Fruit fly (Drosophila melanogaster) whole organism, embryonic: ENCODE measurements around the gene RtcB.

Experiments used
- B-H1 ChIP-seq: fragments of 200-800 bp; sonication (Bioruptor generic); IDR thresholded peaks from 3 replicates; pipeline ENCODE4 v1.3.6; 2022; ENCODE audit warnings: missing biosample characterization, missing genetic modification characterization
- Bteb2 ChIP-seq: fragments of 200-800 bp; sonication (Bioruptor generic); optimal IDR thresholded peaks from 2 replicates; lab custom pipeline; 2016; ENCODE audit warnings: missing biosample characterization, missing genetic modification characterization
- C15 ChIP-seq: fragments of 200-800 bp; sonication (Bioruptor generic); IDR thresholded peaks from 3 replicates; pipeline ENCODE4 v1.3.6; 2022; ENCODE audit warnings: missing biosample characterization, missing genetic modification characterization
- CG10147 ChIP-seq: fragments of 200-800 bp; sonication (Bioruptor generic); optimal IDR thresholded peaks from 2 replicates; lab custom pipeline; 2019; ENCODE audit warnings: missing biosample characterization, mild to moderate bottlenecking, missing genetic modification characterization, moderate library complexity
- CG11093 ChIP-seq: fragments of 200-800 bp; sonication (Bioruptor generic); IDR thresholded peaks from 3 replicates; pipeline ENCODE4 v1.3.6; 2022; ENCODE audit warnings: missing biosample characterization, missing genetic modification characterization
- CG11247 ChIP-seq: fragments of 200-800 bp; sonication (Bioruptor generic); IDR thresholded peaks from 2 replicates; pipeline ENCODE4 v1.3.6; 2022; ENCODE audit warnings: missing biosample characterization, missing genetic modification characterization
- CG12299 ChIP-seq: fragments of 200-800 bp; sonication (Bioruptor generic); optimal IDR thresholded peaks from 2 replicates; lab custom pipeline; 2018; ENCODE audit warnings: missing biosample characterization, mild to moderate bottlenecking, missing genetic modification characterization
- CG1233 ChIP-seq: fragments of 200-800 bp; sonication (Bioruptor generic); optimal IDR thresholded peaks from 4 replicates; lab custom pipeline; 2018; ENCODE audit warnings: missing biosample characterization, mild to moderate bottlenecking, missing genetic modification characterization
- CG13287 ChIP-seq: fragments of 200-800 bp; sonication (Bioruptor generic); IDR thresholded peaks from 2 replicates; pipeline ENCODE4 v1.3.6; 2022; ENCODE audit warnings: missing biosample characterization, missing genetic modification characterization; ENCODE audit not compliant: partially characterized antibody
- CG13424 ChIP-seq: fragments of 200-800 bp; sonication (Bioruptor generic); optimal IDR thresholded peaks from 2 replicates; lab custom pipeline; 2019; ENCODE audit warnings: missing biosample characterization, mild to moderate bottlenecking, missing genetic modification characterization, moderate library complexity
- CG13624 ChIP-seq: fragments of 200-800 bp; sonication (Bioruptor generic); optimal IDR thresholded peaks from 2 replicates; lab custom pipeline; 2016; ENCODE audit warnings: missing biosample characterization, missing genetic modification characterization
- CG15479 ChIP-seq: fragments of 200-800 bp; sonication (Bioruptor generic); optimal IDR thresholded peaks from 3 replicates; lab custom pipeline; 2019; ENCODE audit warnings: missing biosample characterization, mild to moderate bottlenecking, missing genetic modification characterization, moderate library complexity
- CG1792 ChIP-seq: fragments of 200-800 bp; sonication (Bioruptor generic); optimal IDR thresholded peaks from 2 replicates; lab custom pipeline; 2016; ENCODE audit warnings: missing biosample characterization, missing genetic modification characterization
- CG18262 ChIP-seq: fragments of 200-800 bp; optimal IDR thresholded peaks from 3 replicates; lab custom pipeline; 2019; ENCODE audit warnings: missing biosample characterization, mild to moderate bottlenecking, missing genetic modification characterization, moderate library complexity
- CG33213 ChIP-seq: fragments of 200-800 bp; sonication (Bioruptor generic); optimal IDR thresholded peaks from 3 replicates; lab custom pipeline; 2016; ENCODE audit warnings: missing biosample characterization, missing genetic modification characterization
- CG4282 ChIP-seq: fragments of 200-800 bp; sonication (Bioruptor generic); optimal IDR thresholded peaks from 2 replicates; lab custom pipeline; 2016; ENCODE audit warnings: missing biosample characterization, missing genetic modification characterization
- CG43689 ChIP-seq: fragments of 200-800 bp; sonication (Bioruptor generic); IDR thresholded peaks from 2 replicates; pipeline ENCODE4 v1.3.6; 2022; ENCODE audit warnings: missing biosample characterization, missing genetic modification characterization
- CG6689 ChIP-seq: fragments of 200-800 bp; sonication (Bioruptor generic); IDR thresholded peaks from 2 replicates; pipeline ENCODE4 v1.3.6; 2022; ENCODE audit warnings: missing biosample characterization, missing genetic modification characterization
- CG8089 ChIP-seq: fragments of 200-800 bp; sonication (Bioruptor generic); optimal IDR thresholded peaks from 3 replicates; lab custom pipeline; 2016; ENCODE audit warnings: missing biosample characterization, missing genetic modification characterization
- CG8290 ChIP-seq, 3 experiments: fragments of 200-800 bp; sonication (Bioruptor generic); optimal IDR thresholded peaks; 2 replicates each; lab custom pipeline; 2016 to 2019; ENCODE audit warnings: missing biosample characterization in 3 of 3, missing genetic modification characterization in 3 of 3, mild to moderate bottlenecking in 2 of 3, moderate library complexity in 1 of 3
- CG9215 ChIP-seq: fragments of 200-800 bp; sonication (Bioruptor generic); IDR thresholded peaks from 2 replicates; pipeline ENCODE4 v1.3.6; 2022; ENCODE audit warnings: missing biosample characterization, missing genetic modification characterization
- Ets97D ChIP-seq: fragments of 200-800 bp; sonication (Bioruptor generic); optimal IDR thresholded peaks from 3 replicates; lab custom pipeline; 2016; ENCODE audit warnings: missing biosample characterization, missing genetic modification characterization
- Hsf ChIP-seq: fragments of 200-800 bp; sonication (Bioruptor generic); optimal IDR thresholded peaks from 3 replicates; lab custom pipeline; 2016; ENCODE audit warnings: missing biosample characterization, missing genetic modification characterization
- Med ChIP-seq: fragments of 200-800 bp; sonication (Bioruptor generic); peaks from one replicate; lab custom pipeline; 2016; ENCODE audit warnings: missing biosample characterization, missing genetic modification characterization, mild to moderate bottlenecking, inconsistent platforms, moderate library complexity
- Nf-YB ChIP-seq: fragments of 200-800 bp; sonication (Bioruptor generic); optimal IDR thresholded peaks from 3 replicates; lab custom pipeline; 2019; ENCODE audit warnings: missing biosample characterization, mild to moderate bottlenecking, missing genetic modification characterization, moderate library complexity
- Rx ChIP-seq: fragments of 200-800 bp; sonication (Bioruptor generic); IDR thresholded peaks from 2 replicates; pipeline ENCODE4 v1.3.6; 2022; ENCODE audit warnings: missing biosample characterization, missing genetic modification characterization
- ash1 ChIP-seq: fragments of 200-800 bp; sonication (Bioruptor generic); optimal IDR thresholded peaks from 2 replicates; lab custom pipeline; 2018; ENCODE audit warnings: missing biosample characterization, mild to moderate bottlenecking, missing genetic modification characterization
- az2 ChIP-seq: fragments of 200-800 bp; sonication (Bioruptor generic); optimal IDR thresholded peaks from 3 replicates; lab custom pipeline; 2016; ENCODE audit warnings: missing biosample characterization, missing genetic modification characterization
- chn ChIP-seq: fragments of 200-800 bp; sonication (Bioruptor generic); optimal IDR thresholded peaks from 2 replicates; lab custom pipeline; 2016; ENCODE audit warnings: missing biosample characterization, missing genetic modification characterization
- ci ChIP-seq: fragments of 200-800 bp; sonication (Bioruptor generic); IDR thresholded peaks from 3 replicates; pipeline ENCODE4 v1.3.6; 2022; ENCODE audit warnings: missing biosample characterization, missing genetic modification characterization
- crc ChIP-seq: fragments of 200-800 bp; sonication (Bioruptor generic); optimal IDR thresholded peaks from 2 replicates; lab custom pipeline; 2016; ENCODE audit warnings: missing biosample characterization, missing genetic modification characterization
- crp ChIP-seq, 2 experiments: fragments of 200-800 bp; sonication (Bioruptor generic); optimal IDR thresholded peaks; 2 replicates in 1 of 2; 3 replicates in 1 of 2; lab custom pipeline; 2017; ENCODE audit warnings: missing biosample characterization in 2 of 2, missing genetic modification characterization in 2 of 2, mild to moderate bottlenecking in 1 of 2, moderate library complexity in 1 of 2
- en ChIP-seq: fragments of 200-800 bp; sonication (Bioruptor generic); optimal IDR thresholded peaks from 2 replicates; lab custom pipeline; 2016; ENCODE audit warnings: missing biosample characterization, missing genetic modification characterization
- exex ChIP-seq: fragments of 200-800 bp; sonication (Bioruptor generic); optimal IDR thresholded peaks from 4 replicates; lab custom pipeline; 2018; ENCODE audit warnings: missing biosample characterization, mild to moderate bottlenecking, missing genetic modification characterization, moderate library complexity
- fd3F ChIP-seq: fragments of 200-800 bp; sonication (Bioruptor generic); optimal IDR thresholded peaks from 2 replicates; lab custom pipeline; 2018; ENCODE audit warnings: missing biosample characterization, mild to moderate bottlenecking, missing genetic modification characterization, moderate library complexity
- fd64A ChIP-seq: fragments of 200-800 bp; sonication (Bioruptor generic); optimal IDR thresholded peaks from 3 replicates; lab custom pipeline; 2018; ENCODE audit warnings: missing biosample characterization, mild to moderate bottlenecking, missing genetic modification characterization
- gcm ChIP-seq: fragments of 200-800 bp; sonication (Bioruptor generic); optimal IDR thresholded peaks from 2 replicates; lab custom pipeline; 2019; ENCODE audit warnings: missing biosample characterization, mild to moderate bottlenecking, missing genetic modification characterization, moderate library complexity
- grn ChIP-seq: fragments of 200-800 bp; sonication (Bioruptor generic); optimal IDR thresholded peaks from 3 replicates; lab custom pipeline; 2017; ENCODE audit warnings: missing biosample characterization, missing genetic modification characterization
- gt ChIP-seq: fragments of 200-800 bp; sonication (Bioruptor generic); IDR thresholded peaks from 2 replicates; pipeline ENCODE4 v1.3.6; 2022; ENCODE audit warnings: missing biosample characterization, missing genetic modification characterization
- hb ChIP-seq: fragments of 200-800 bp; sonication (Bioruptor generic); IDR thresholded peaks from 3 replicates; pipeline ENCODE4 v1.3.6; 2022; ENCODE audit warnings: missing biosample characterization, missing genetic modification characterization; ENCODE audit not compliant: partially characterized antibody
- ind ChIP-seq: fragments of 200-800 bp; sonication (Bioruptor generic); optimal IDR thresholded peaks from 3 replicates; lab custom pipeline; 2016; ENCODE audit warnings: missing biosample characterization, missing genetic modification characterization
- luna ChIP-seq: fragments of 200-800 bp; sonication (Bioruptor generic); optimal IDR thresholded peaks from 2 replicates; lab custom pipeline; 2016; ENCODE audit warnings: missing biosample characterization, missing genetic modification characterization
- mam ChIP-seq: fragments of 200-800 bp; sonication (Bioruptor generic); optimal IDR thresholded peaks from 3 replicates; lab custom pipeline; 2016; ENCODE audit warnings: missing biosample characterization, missing genetic modification characterization
- nmo ChIP-seq: fragments of 200-800 bp; sonication (Bioruptor generic); optimal IDR thresholded peaks from 2 replicates; lab custom pipeline; 2018; ENCODE audit warnings: missing biosample characterization, mild to moderate bottlenecking, missing genetic modification characterization, moderate library complexity
- oc ChIP-seq: fragments of 200-800 bp; sonication (Bioruptor generic); optimal IDR thresholded peaks from 2 replicates; lab custom pipeline; 2018; ENCODE audit warnings: missing biosample characterization, mild to moderate bottlenecking, missing genetic modification characterization, moderate library complexity
- pum ChIP-seq: fragments of 200-800 bp; sonication (Bioruptor generic); optimal IDR thresholded peaks from 2 replicates; lab custom pipeline; 2016; ENCODE audit warnings: missing biosample characterization, missing genetic modification characterization
- slp2 ChIP-seq: fragments of 200-800 bp; sonication (Bioruptor generic); optimal IDR thresholded peaks from 2 replicates; lab custom pipeline; 2016; ENCODE audit warnings: missing biosample characterization, missing genetic modification characterization
- sob ChIP-seq: fragments of 200-800 bp; sonication (Bioruptor generic); IDR thresholded peaks from 2 replicates; pipeline ENCODE4 v1.3.6; 2022; ENCODE audit warnings: missing biosample characterization, missing genetic modification characterization
- sqz ChIP-seq: fragments of 200-800 bp; sonication (Bioruptor generic); optimal IDR thresholded peaks from 3 replicates; lab custom pipeline; 2018; ENCODE audit warnings: missing biosample characterization, mild to moderate bottlenecking, missing genetic modification characterization
- sr ChIP-seq: fragments of 200-800 bp; sonication (Bioruptor generic); IDR thresholded peaks from 3 replicates; pipeline ENCODE4 v1.3.6; 2022; ENCODE audit warnings: missing biosample characterization, missing genetic modification characterization
- tgo ChIP-seq: fragments of 200-800 bp; sonication (Bioruptor generic); IDR thresholded peaks from 3 replicates; pipeline ENCODE4 v1.3.6; 2022; ENCODE audit warnings: missing biosample characterization, missing genetic modification characterization

Gene RtcB

dm6 chr2L:19444734-19445140, 14.3 kb downstream of the RtcB start, which contains the start of gene Hs2st (continued):
- TF ChIP-seq CG11093 (GFP tag; lab: Robert Waterston, UW) (peak; percentile 92), CG13287 (GFP tag; lab: Robert Waterston, UW) (peak; percentile 62), C15 (GFP tag; lab: Robert Waterston, UW) (peak; percentile 83; the same call in 2 of the 3 replicates), en (GFP tag; lab: Kevin White, UChicago) (peak; percentile 64), CG43689 (GFP tag; lab: Robert Waterston, UW) (peak; percentile 67), CG13424 (peak; percentile 91), tgo (GFP tag; lab: Robert Waterston, UW) (peak; percentile 93), luna (GFP tag; lab: Kevin White, UChicago) (peak; percentile 83), B-H1 (GFP tag; lab: Robert Waterston, UW) (peak; percentile 84; the same call in 2 of the 3 replicates), CG8290 (GFP tag; optimal IDR thresholded peaks at IDR 0.05; lab: Kevin White, UChicago) (peak; percentile 94), CG8290 (tag; optimal IDR thresholded peaks at IDR 0.05; lab: Kevin White, UChicago) (peak; percentile 83 to 95), Med (GFP tag; lab: Kevin White, UChicago) (peak; percentile 99), Rx (GFP tag; lab: Robert Waterston, UW) (peak; percentile 90), Bteb2 (GFP tag; lab: Kevin White, UChicago) (peak; percentile 95), CG8089 (GFP tag; lab: Kevin White, UChicago) (peak; percentile 92), CG15479 (peak; percentile 93), CG18262 (tag; lab: Kevin White, UChicago) (peak; percentile 84), pum (GFP tag; lab: Kevin White, UChicago) (peak; percentile 96), gt (GFP tag; lab: Robert Waterston, UW) (peak; percentile 83), sr (peak; percentile 46; the same call in 1 of the 3 replicates), nmo (GFP tag; lab: Kevin White, UChicago) (peak; percentile 97), chn (peak; percentile 95), sob (GFP tag; lab: Robert Waterston, UW) (peak; percentile 96), hb (no peak), az2 (GFP tag; lab: Kevin White, UChicago) (peak; percentile 94), slp2 (GFP tag; lab: Kevin White, UChicago) (peak; percentile 91), CG11247 (GFP tag; lab: Robert Waterston, UW) (peak; percentile 91), oc (tag; lab: Kevin White, UChicago) (peak; percentile 65), CG33213 (peak; percentile 93), CG10147 (GFP tag; lab: Kevin White, UChicago) (peak; percentile 91), mam (GFP tag; lab: Kevin White, UChicago) (peak; percentile 98), Hsf (peak; percentile 97), sqz (GFP tag; lab: Kevin White, UChicago) (peak; percentile 88), ash1 (no peak), ind (peak; percentile 97), fd64A (GFP tag; lab: Kevin White, UChicago) (peak; percentile 3), CG12299 (peak; percentile 81), crp (GFP tag; optimal IDR thresholded peaks at IDR 0.05; lab: Kevin White, UChicago) (peak; percentile 50 to 85), CG13624 (GFP tag; lab: Kevin White, UChicago) (peak; percentile 95), gcm (GFP tag; lab: Kevin White, UChicago) (no peak), exex (tag; lab: Kevin White, UChicago) (peak; percentile 57), CG4282 (GFP tag; lab: Kevin White, UChicago) (peak; percentile 88), Nf-YB (GFP tag; lab: Kevin White, UChicago) (peak; percentile 65), CG1792 (GFP tag; lab: Kevin White, UChicago) (peak; percentile 89), fd3F (GFP tag; lab: Kevin White, UChicago) (peak; percentile 88), Ets97D (GFP tag; lab: Kevin White, UChicago) (peak; percentile 89), CG6689 (GFP tag; lab: Robert Waterston, UW) (peak; percentile 91), ci (GFP tag; lab: Robert Waterston, UW) (peak; percentile 83), CG1233 (peak; percentile 83), CG9215 (GFP tag; lab: Robert Waterston, UW) (peak; percentile 96), grn (no peak), crc (GFP tag; lab: Kevin White, UChicago) (peak; percentile 85)
